Worm (Caenorhabditis elegans): ENCODE measurements around the gene egl-20.

Gene egl-20

DNA sequence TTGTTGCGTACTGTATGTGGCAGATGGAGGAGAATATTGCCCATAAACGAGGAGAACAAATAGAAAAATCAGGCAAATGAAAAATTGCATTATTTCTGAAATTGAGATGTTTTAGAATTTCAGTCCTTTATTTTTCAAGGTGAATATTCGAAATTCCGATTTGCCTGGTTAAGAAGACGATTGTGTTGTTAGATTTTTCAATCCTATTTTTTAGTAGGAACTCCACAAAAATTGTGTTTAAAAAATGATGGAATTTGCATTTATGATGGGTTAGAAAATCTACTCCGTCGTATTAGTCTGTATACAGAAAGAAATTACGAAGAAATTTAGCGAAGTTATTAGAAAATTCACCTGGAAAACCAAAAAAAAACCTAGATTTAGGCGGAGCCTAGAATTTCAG is at the start of gene egl-20:
egl-20 (minus strand) TSS at position 101 of the 400 bp plus-strand sequence.
- no peak for TF ChIP-seq unc-62 (GFP tag; optimal IDR thresholded peaks at IDR 0.05)

DNA sequence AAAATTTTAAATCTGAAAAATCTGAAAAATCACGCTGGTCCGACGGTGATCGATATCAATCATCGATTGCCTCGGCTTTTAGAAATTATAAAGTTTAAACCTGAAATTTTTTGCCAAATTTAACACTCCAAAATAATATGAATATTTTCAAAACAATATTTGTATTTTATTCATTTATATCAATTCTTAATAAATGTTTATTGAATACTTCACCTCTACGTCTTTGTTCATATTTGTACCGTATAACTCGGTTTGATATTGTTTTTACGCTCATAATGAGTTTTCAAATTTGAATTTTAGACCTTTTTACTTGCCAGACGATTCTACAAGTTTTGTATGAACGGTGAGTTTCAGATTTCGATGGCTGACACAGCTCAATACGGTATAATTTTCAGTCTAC is 49.4 kb upstream of the egl-20 start, which contains the start of the genes K07F5.15 and K07F5.22:
K07F5.15 (plus strand) TSS at position 301 of the 400 bp plus-strand sequence.
K07F5.22 (plus strand) TSS at position 301 of the 400 bp plus-strand sequence.
- TF ChIP-seq unc-62 (GFP tag; optimal IDR thresholded peaks at IDR 0.05) = no peak

DNA sequence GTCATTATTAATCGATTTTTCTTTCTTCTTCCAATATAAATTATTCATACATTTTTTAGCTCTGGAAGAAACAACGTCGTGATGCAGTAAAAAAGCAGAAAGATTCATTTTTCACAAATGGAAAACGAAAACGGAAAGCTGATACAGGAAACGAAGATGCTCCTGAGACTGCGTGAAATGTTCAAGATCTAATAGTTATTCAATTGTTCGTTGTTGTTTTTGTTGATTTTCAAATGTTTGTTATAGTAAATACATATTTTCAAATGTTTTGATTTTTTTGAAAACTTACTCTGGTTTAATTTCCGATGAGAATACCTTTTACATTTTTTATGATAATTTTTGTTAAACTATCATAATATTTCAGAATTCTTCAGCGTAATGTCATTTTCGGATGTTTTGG is 48.5 kb upstream of the egl-20 start, which contains the start of gene K07F5.16:
K07F5.16 (plus strand) TSS at position 301 of the 400 bp plus-strand sequence.
- TF ChIP-seq unc-62 (GFP tag; optimal IDR thresholded peaks at IDR 0.05) = no peak

ce11 chrIV:9861921-9862320 is 46.6 kb upstream of the egl-20 start, which contains the start of gene K07F5.14:
K07F5.14 (plus strand) TSS chrIV:9862221.
- no peak for TF ChIP-seq unc-62 (GFP tag; optimal IDR thresholded peaks at IDR 0.05)

ce11 chrIV:9858970-9859369 is 43.6 kb upstream of the egl-20 start:
- no peak for TF ChIP-seq unc-62 (GFP tag; optimal IDR thresholded peaks at IDR 0.05)

ce11 chrIV:9857952-9858488 is 42.7 kb upstream of the egl-20 start, which contains the start of gene npp-1:
npp-1 (plus strand) TSS chrIV:9858488.
- TF ChIP-seq unc-62 (GFP tag; optimal IDR thresholded peaks at IDR 0.05) = no peak

ce11 chrIV:9855712-9856111 is 40.4 kb upstream of the egl-20 start, which contains the start of gene K07F5.12:
K07F5.12 (plus strand) TSS chrIV:9856012.
- no peak for TF ChIP-seq unc-62 (GFP tag; optimal IDR thresholded peaks at IDR 0.05)

DNA sequence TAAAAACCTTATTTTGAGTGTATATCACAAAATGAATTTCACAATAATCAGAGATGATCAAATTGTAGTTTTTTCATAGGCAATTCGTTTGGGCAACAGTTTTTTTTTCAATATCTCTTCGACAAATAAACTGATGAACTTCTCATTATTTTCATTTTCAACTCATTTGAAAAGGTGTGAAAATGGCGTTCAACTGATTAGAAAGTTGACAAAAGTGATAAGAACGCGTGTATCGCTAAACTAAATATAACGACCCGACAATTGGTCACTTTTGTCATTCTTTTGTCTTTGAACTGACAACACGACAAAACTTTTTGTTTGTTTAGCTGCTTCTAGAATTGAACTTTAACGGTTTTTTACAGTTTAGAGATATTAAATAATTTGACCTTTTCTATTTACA is 39.6 kb upstream of the egl-20 start:
- no peak for TF ChIP-seq unc-62 (GFP tag; optimal IDR thresholded peaks at IDR 0.05)

ce11 chrIV:9852818-9853466 is 37.6 kb upstream of the egl-20 start:
- TF ChIP-seq unc-62 (GFP tag; optimal IDR thresholded peaks at IDR 0.05) = no peak

DNA sequence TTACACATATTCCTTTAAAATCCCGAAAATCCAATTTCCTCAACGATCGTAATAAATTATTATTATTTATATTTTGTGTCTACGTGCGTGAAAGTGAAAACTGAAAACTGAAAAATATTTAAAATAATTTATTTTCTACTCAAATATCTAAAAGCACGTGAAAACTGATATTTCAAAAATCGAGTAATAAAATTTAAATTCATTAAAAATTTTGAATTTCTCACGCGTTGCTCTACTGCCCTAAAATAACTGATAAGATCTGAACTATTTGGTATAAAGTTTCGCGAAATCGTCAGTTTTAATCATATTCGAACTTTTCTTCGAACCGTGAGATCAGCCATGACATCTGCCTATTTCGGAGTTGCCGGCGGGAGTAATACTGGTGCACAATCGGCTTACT is 36.9 kb upstream of the egl-20 start, which contains the start of gene ssq-1:
ssq-1 (plus strand) TSS at position 301 of the 400 bp plus-strand sequence.
- no peak for TF ChIP-seq unc-62 (GFP tag; optimal IDR thresholded peaks at IDR 0.05)

- no peak for TF ChIP-seq unc-62 (GFP tag; optimal IDR thresholded peaks at IDR 0.05)
Observed at ce11 chrIV:9850931-9851330, 35.6 kb upstream of the egl-20 start, which contains the start of gene ssp-10. ssp-10 (minus strand) TSS chrIV:9851031.

- TF ChIP-seq unc-62 (GFP tag; optimal IDR thresholded peaks at IDR 0.05) = no peak
Observed at ce11 chrIV:9849624-9850023, 34.3 kb upstream of the egl-20 start, which contains the start of gene K07F5.8. K07F5.8 (minus strand) TSS chrIV:9849724.

ce11 chrIV:9848075-9848474 is 32.7 kb upstream of the egl-20 start, which contains the start of gene K07F5.7:
K07F5.7 (minus strand) TSS chrIV:9848175.
- no peak for TF ChIP-seq unc-62 (GFP tag; optimal IDR thresholded peaks at IDR 0.05)

- TF ChIP-seq unc-62 (GFP tag; optimal IDR thresholded peaks at IDR 0.05) = no peak
Observed at ce11 chrIV:9846574-9846973, 31.2 kb upstream of the egl-20 start, which contains the start of gene K07F5.6. K07F5.6 (minus strand) TSS chrIV:9846674.

DNA sequence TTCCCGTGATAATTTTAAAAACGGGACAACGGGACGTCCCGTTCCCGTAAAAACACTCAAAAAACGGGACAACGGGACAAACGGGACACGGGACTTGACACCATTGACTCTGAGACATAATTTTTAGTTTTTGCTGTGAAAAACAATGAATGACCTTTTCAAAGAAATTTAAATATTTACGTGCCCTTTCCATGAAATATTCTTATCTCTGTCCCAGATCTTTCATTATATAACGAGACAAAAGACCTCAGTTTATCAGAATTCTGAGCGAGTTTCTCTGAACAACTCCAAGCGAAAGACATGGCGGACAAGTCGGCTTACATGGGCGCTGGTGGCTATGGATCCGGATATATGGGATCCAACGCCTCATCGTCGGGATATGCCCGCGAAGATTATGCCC is 28.4 kb upstream of the egl-20 start, which contains the start of gene nspd-2:
nspd-2 (plus strand) TSS at position 301 of the 400 bp plus-strand sequence.
- TF ChIP-seq unc-62 (GFP tag; optimal IDR thresholded peaks at IDR 0.05) = no peak

- no peak for TF ChIP-seq unc-62 (GFP tag; optimal IDR thresholded peaks at IDR 0.05)
Observed at ce11 chrIV:9842071-9842470, 26.7 kb upstream of the egl-20 start, which contains the start of gene K07F5.17. K07F5.17 (plus strand) TSS chrIV:9842371.
